Worm (Caenorhabditis elegans) whole organism, midembryonic: ENCODE data around the gene R09E10.1.

Source experiments
- T22C8.4 ChIP-seq: fragments of 200-800 bp; sonication (Bioruptor generic); IDR thresholded peaks from 2 replicates; pipeline ENCODE4 v1.3.6; 2022; ENCODE audit warnings: missing genetic modification characterization, missing compliant biosample characterization
- cog-1 ChIP-seq: sonication (generic microtip); optimal IDR thresholded peaks from 2 replicates; lab custom pipeline; 2016; ENCODE audit warnings: missing genetic modification characterization, missing compliant biosample characterization
- flt-1 ChIP-seq: fragments of 200-800 bp; sonication (Bioruptor generic); IDR thresholded peaks from 2 replicates; pipeline ENCODE4 v1.3.6; 2022; ENCODE audit warnings: missing genetic modification characterization, missing compliant biosample characterization
- klf-2 ChIP-seq: fragments of 200-800 bp; sonication (Bioruptor generic); conservative IDR thresholded peaks from 2 replicates; pipeline ENCODE4 v1.3.6; 2022; ENCODE audit warnings: missing genetic modification reagents, missing genetic modification characterization, missing compliant biosample characterization
- med-1 ChIP-seq: sonication (generic microtip); optimal IDR thresholded peaks from 2 replicates; lab custom pipeline; 2017; ENCODE audit warnings: missing genetic modification characterization, mild to moderate bottlenecking, missing compliant biosample characterization, antibody characterized with exemption, missing genetic modification reagents; ENCODE audit not compliant: insufficient read depth
- ref-1 ChIP-seq: fragments of 200-800 bp; sonication (Bioruptor generic); conservative IDR thresholded peaks from 2 replicates; pipeline ENCODE4 v1.3.6; 2022; ENCODE audit warnings: missing genetic modification reagents, missing genetic modification characterization, missing compliant biosample characterization
- tab-1 ChIP-seq: fragments of 200-800 bp; sonication (Bioruptor generic); IDR thresholded peaks from 2 replicates; pipeline ENCODE4 v1.3.6; 2022; ENCODE audit warnings: missing genetic modification characterization, missing compliant biosample characterization
- ztf-29 ChIP-seq: fragments of 200-800 bp; sonication (Bioruptor generic); IDR thresholded peaks from 2 replicates; pipeline ENCODE4 v1.3.6; 2022; ENCODE audit warnings: missing genetic modification reagents, missing genetic modification characterization, missing compliant biosample characterization

ce11 chrIV:10286655-10287054, 35.9 kb downstream of the R09E10.1 start, which contains the start of gene ebax-1:
- no peak for TF ChIP-seq cog-1 (tag; lab: Kevin White, UChicago)
- no peak for TF ChIP-seq ztf-29 (GFP tag; lab: Robert Waterston, UW)
- no peak for TF ChIP-seq klf-2
- TF ChIP-seq flt-1 (GFP tag; lab: Robert Waterston, UW): no peak
- no peak for TF ChIP-seq med-1 (GFP tag; lab: Kevin White, UChicago)
- TF ChIP-seq T22C8.4: no peak
- TF ChIP-seq tab-1 (GFP tag; lab: Robert Waterston, UW): no peak
- TF ChIP-seq ref-1 (GFP tag; lab: Robert Waterston, UW): no peak
